Fruit fly (Drosophila melanogaster) whole organism, embryonic: Measurements from ENCODE around the gene Swip-1.

Experiments used
- Atf3 ChIP-seq: fragments of 200-800 bp; sonication (Bioruptor generic); optimal IDR thresholded peaks from 3 replicates; lab custom pipeline; 2016; ENCODE audit warnings: missing biosample characterization, missing genetic modification characterization
- BEAF-32 ChIP-seq: fragments of 200-800 bp; sonication (Bioruptor generic); optimal IDR thresholded peaks from 3 replicates; lab custom pipeline; 2017; ENCODE audit warnings: missing biosample characterization, missing genetic modification characterization, mild to moderate bottlenecking, moderate library complexity, missing genetic modification reagents
- Blimp-1 ChIP-seq: fragments of 200-800 bp; sonication (Bioruptor generic); optimal IDR thresholded peaks from 3 replicates; lab custom pipeline; 2018; ENCODE audit warnings: missing biosample characterization, missing genetic modification characterization, mild to moderate bottlenecking, moderate library complexity, missing genetic modification reagents
- CG1024 ChIP-seq: fragments of 200-800 bp; sonication (Bioruptor generic); IDR thresholded peaks from 2 replicates; pipeline ENCODE4 v1.3.6; 2022; ENCODE audit warnings: missing biosample characterization, missing genetic modification characterization
- CG10274 ChIP-seq: fragments of 200-800 bp; sonication (Bioruptor generic); optimal IDR thresholded peaks from 3 replicates; lab custom pipeline; 2017; ENCODE audit warnings: missing biosample characterization, mild to moderate bottlenecking, missing genetic modification characterization
- CG10366 ChIP-seq: fragments of 200-800 bp; sonication (Bioruptor generic); IDR thresholded peaks from 2 replicates; pipeline ENCODE4 v1.3.6; 2022; ENCODE audit warnings: missing biosample characterization, missing genetic modification characterization
- CG12942 ChIP-seq: fragments of 200-800 bp; sonication (Bioruptor generic); optimal IDR thresholded peaks from 3 replicates; lab custom pipeline; 2016; ENCODE audit warnings: missing biosample characterization, missing genetic modification characterization
- CG15269 ChIP-seq: fragments of 200-800 bp; sonication (Bioruptor generic); optimal IDR thresholded peaks from 2 replicates; lab custom pipeline; 2018; ENCODE audit warnings: missing biosample characterization, mild to moderate bottlenecking, missing genetic modification characterization, moderate library complexity
- CG1603 ChIP-seq: fragments of 200-800 bp; sonication (Bioruptor generic); optimal IDR thresholded peaks from 2 replicates; lab custom pipeline; 2019; ENCODE audit warnings: missing biosample characterization, mild to moderate bottlenecking, missing genetic modification characterization, moderate library complexity
- CG18619 ChIP-seq: fragments of 200-800 bp; sonication (Bioruptor generic); optimal IDR thresholded peaks from 3 replicates; lab custom pipeline; 2017; ENCODE audit warnings: missing biosample characterization, mild to moderate bottlenecking, missing genetic modification characterization
- CG3281 ChIP-seq: fragments of 200-800 bp; sonication (Bioruptor generic); optimal IDR thresholded peaks from 3 replicates; lab custom pipeline; 2017; ENCODE audit warnings: missing biosample characterization, mild to moderate bottlenecking, missing genetic modification characterization
- CG34224 ChIP-seq: fragments of 200-800 bp; sonication (Bioruptor generic); IDR thresholded peaks from 3 replicates; pipeline ENCODE4 v1.3.6; 2022; ENCODE audit warnings: missing biosample characterization, missing genetic modification characterization; ENCODE audit not compliant: partially characterized antibody
- CG3838 ChIP-seq: fragments of 200-800 bp; sonication (Bioruptor generic); optimal IDR thresholded peaks from 3 replicates; lab custom pipeline; 2016; ENCODE audit warnings: missing biosample characterization, missing genetic modification characterization
- CG3847 ChIP-seq: fragments of 200-800 bp; sonication (Bioruptor generic); IDR thresholded peaks from 2 replicates; pipeline ENCODE4 v1.3.6; 2022; ENCODE audit warnings: missing biosample characterization, missing genetic modification characterization
- CG4707 ChIP-seq: fragments of 200-800 bp; sonication (Bioruptor generic); optimal IDR thresholded peaks from 2 replicates; lab custom pipeline; 2018; ENCODE audit warnings: missing biosample characterization, mild to moderate bottlenecking, missing genetic modification characterization, moderate library complexity
- CG8281 ChIP-seq: fragments of 200-800 bp; sonication (Bioruptor generic); optimal IDR thresholded peaks from 2 replicates; lab custom pipeline; 2018; ENCODE audit warnings: missing biosample characterization, mild to moderate bottlenecking, missing genetic modification characterization, moderate library complexity
- CG9727 ChIP-seq: fragments of 200-800 bp; sonication (Bioruptor generic); optimal IDR thresholded peaks from 3 replicates; lab custom pipeline; 2017; ENCODE audit warnings: missing biosample characterization, mild to moderate bottlenecking, missing genetic modification characterization
- D ChIP-seq, 2 experiments: fragments of 200-800 bp in 1 of 2; fragments of >200 bp in 1 of 2; sonication (Bioruptor generic) in 1 of 2; optimal IDR thresholded peaks; 2 replicates in 1 of 2; 3 replicates in 1 of 2; lab custom pipeline; 2017; ENCODE audit warnings: mild to moderate bottlenecking in 1 of 2, missing biosample characterization in 1 of 2, missing genetic modification characterization in 1 of 2, missing genetic modification reagents in 1 of 2
- Ets97D ChIP-seq: fragments of 200-800 bp; sonication (Bioruptor generic); optimal IDR thresholded peaks from 3 replicates; lab custom pipeline; 2016; ENCODE audit warnings: missing biosample characterization, missing genetic modification characterization
- Hey ChIP-seq: fragments of 200-800 bp; sonication (Bioruptor generic); optimal IDR thresholded peaks from 3 replicates; lab custom pipeline; 2018; ENCODE audit warnings: missing biosample characterization, mild to moderate bottlenecking, missing genetic modification characterization
- HmgZ ChIP-seq: fragments of 200-800 bp; sonication (Bioruptor generic); optimal IDR thresholded peaks from 2 replicates; lab custom pipeline; 2018; ENCODE audit warnings: missing biosample characterization, mild to moderate bottlenecking, missing genetic modification characterization
- Hmx ChIP-seq: fragments of 200-800 bp; sonication (Bioruptor generic); optimal IDR thresholded peaks from 2 replicates; lab custom pipeline; 2016; ENCODE audit warnings: missing biosample characterization, missing genetic modification characterization
- Kr ChIP-seq: fragments of 200-800 bp; sonication (Bioruptor generic); optimal IDR thresholded peaks from 2 replicates; lab custom pipeline; 2017; ENCODE audit warnings: missing biosample characterization, mild to moderate bottlenecking, missing genetic modification characterization
- Scr ChIP-seq: fragments of 200-800 bp; sonication (Bioruptor generic); IDR thresholded peaks from 2 replicates; pipeline ENCODE4 v1.3.6; 2022; ENCODE audit warnings: missing biosample characterization, missing genetic modification characterization; ENCODE audit not compliant: partially characterized antibody
- Side ChIP-seq: fragments of 200-800 bp; sonication (Bioruptor generic); optimal IDR thresholded peaks from 2 replicates; lab custom pipeline; 2016; ENCODE audit warnings: missing biosample characterization, missing genetic modification characterization
- Sin3A ChIP-seq: fragments of >200 bp; optimal IDR thresholded peaks from 2 replicates; lab custom pipeline; 2018
- Six4 ChIP-seq: fragments of 200-800 bp; sonication (Bioruptor generic); optimal IDR thresholded peaks from 2 replicates; lab custom pipeline; 2016; ENCODE audit warnings: missing biosample characterization, missing genetic modification characterization
- Sox102F ChIP-seq: fragments of 200-800 bp; sonication (Bioruptor generic); optimal IDR thresholded peaks from 2 replicates; lab custom pipeline; 2018; ENCODE audit warnings: missing biosample characterization, mild to moderate bottlenecking, missing genetic modification characterization, moderate library complexity
- Xbp1 ChIP-seq: fragments of 200-800 bp; sonication (Bioruptor generic); optimal IDR thresholded peaks from 3 replicates; lab custom pipeline; 2016; ENCODE audit warnings: missing biosample characterization, mild to moderate bottlenecking, missing genetic modification characterization
- aop ChIP-seq: fragments of 200-800 bp; sonication (Bioruptor generic); IDR thresholded peaks from 2 replicates; pipeline ENCODE4 v1.3.6; 2022; ENCODE audit warnings: missing biosample characterization, missing genetic modification characterization
- chinmo ChIP-seq: fragments of 200-800 bp; sonication (Bioruptor generic); IDR thresholded peaks from 4 replicates; pipeline ENCODE4 v1.3.6; 2022; ENCODE audit warnings: missing biosample characterization, missing genetic modification characterization; ENCODE audit not compliant: partially characterized antibody
- chm ChIP-seq: fragments of 200-800 bp; sonication (Bioruptor generic); IDR thresholded peaks from 2 replicates; pipeline ENCODE4 v1.3.6; 2022; ENCODE audit warnings: missing biosample characterization, missing genetic modification characterization
- en ChIP-seq: fragments of 200-800 bp; sonication (Bioruptor generic); optimal IDR thresholded peaks from 2 replicates; lab custom pipeline; 2016; ENCODE audit warnings: missing biosample characterization, missing genetic modification characterization
- her ChIP-seq: fragments of 200-800 bp; sonication (Bioruptor generic); optimal IDR thresholded peaks from 2 replicates; lab custom pipeline; 2016; ENCODE audit warnings: missing biosample characterization, missing genetic modification characterization
- lab ChIP-seq: fragments of 200-800 bp; sonication (Bioruptor generic); optimal IDR thresholded peaks from 3 replicates; lab custom pipeline; 2017; ENCODE audit warnings: missing biosample characterization, missing genetic modification characterization, mild to moderate bottlenecking, moderate library complexity, missing genetic modification reagents
- lmd ChIP-seq: fragments of 200-800 bp; sonication (Bioruptor generic); IDR thresholded peaks from 2 replicates; pipeline ENCODE4 v1.3.6; 2022; ENCODE audit warnings: missing biosample characterization, missing genetic modification characterization
- maf-S ChIP-seq: fragments of 200-800 bp; sonication (Bioruptor generic); optimal IDR thresholded peaks from 2 replicates; lab custom pipeline; 2016; ENCODE audit warnings: missing biosample characterization, missing genetic modification characterization
- mld ChIP-seq: fragments of 200-800 bp; sonication (Bioruptor generic); IDR thresholded peaks from 3 replicates; pipeline ENCODE4 v1.3.6; 2022; ENCODE audit warnings: missing biosample characterization, missing genetic modification characterization; ENCODE audit not compliant: partially characterized antibody
- onecut ChIP-seq: fragments of 200-800 bp; sonication (Bioruptor generic); IDR thresholded peaks from 2 replicates; pipeline ENCODE4 v1.3.6; 2022; ENCODE audit warnings: missing biosample characterization, missing genetic modification characterization
- peb ChIP-seq: fragments of 200-800 bp; sonication (Bioruptor generic); IDR thresholded peaks from 2 replicates; pipeline ENCODE4 v1.3.6; 2022; ENCODE audit warnings: missing biosample characterization, missing genetic modification characterization
- pita ChIP-seq: fragments of 200-800 bp; sonication (Bioruptor generic); optimal IDR thresholded peaks from 2 replicates; lab custom pipeline; 2017; ENCODE audit warnings: missing biosample characterization, mild to moderate bottlenecking, missing genetic modification characterization
- prd ChIP-seq, 3 experiments: fragments of >200 bp in 2 of 3; fragments of 200-800 bp in 1 of 3; sonication (Bioruptor generic) in 1 of 3; optimal IDR thresholded peaks in 2 of 3; IDR thresholded peaks in 1 of 3; 2 replicates in 2 of 3; 3 replicates in 1 of 3; pipeline versions ENCODE4 v1.3.6 to Lab custom; 2017 to 2022; ENCODE audit warnings: missing biosample characterization in 1 of 3, missing genetic modification characterization in 1 of 3
- sens ChIP-seq: fragments of 200-800 bp; sonication (Bioruptor generic); peaks from one replicate; lab custom pipeline; 2016; ENCODE audit warnings: missing biosample characterization, missing genetic modification characterization
- shn ChIP-seq: fragments of 200-800 bp; sonication (Bioruptor generic); optimal IDR thresholded peaks from 3 replicates; lab custom pipeline; 2016; ENCODE audit warnings: missing biosample characterization, missing genetic modification characterization
- stwl ChIP-seq: fragments of 200-800 bp; sonication (Bioruptor generic); optimal IDR thresholded peaks from 3 replicates; lab custom pipeline; 2018; ENCODE audit warnings: missing biosample characterization, mild to moderate bottlenecking, missing genetic modification characterization, moderate library complexity
- usp ChIP-seq: fragments of >200 bp; optimal IDR thresholded peaks from 2 replicates; lab custom pipeline; 2017; ENCODE audit warnings: missing biosample characterization, missing genetic modification characterization
- vnd ChIP-seq: fragments of 200-800 bp; sonication (Bioruptor generic); IDR thresholded peaks from 3 replicates; pipeline ENCODE4 v1.3.6; 2022; ENCODE audit warnings: missing biosample characterization, missing genetic modification characterization; ENCODE audit not compliant: partially characterized antibody
- wek ChIP-seq: fragments of 200-800 bp; sonication (Bioruptor generic); optimal IDR thresholded peaks from 3 replicates; lab custom pipeline; 2018; ENCODE audit warnings: missing biosample characterization, mild to moderate bottlenecking, missing genetic modification characterization, moderate library complexity

Gene Swip-1

dm6 chr2L:18981484-18981883 lies 5.6 kb downstream of the Swip-1 start (continued):
- TF ChIP-seq CG3847 (GFP tag; lab: Robert Waterston, UW) (no peak), lmd (no peak), CG8281 (tag; lab: Kevin White, UChicago) (no peak), mld (GFP tag; lab: Robert Waterston, UW) (no peak), usp (GFP tag; lab: Kevin White, UChicago) (no peak), CG9727 (GFP tag; lab: Kevin White, UChicago) (no peak), en (GFP tag; lab: Kevin White, UChicago) (no peak), BEAF-32 (GFP tag; lab: Kevin White, UChicago) (no peak), CG10274 (GFP tag; lab: Kevin White, UChicago) (no peak), D (optimal IDR thresholded peaks at IDR 0.05; lab: Kevin White, UChicago) (no peak), D (GFP tag; optimal IDR thresholded peaks at IDR 0.05; lab: Kevin White, UChicago) (no peak), prd (optimal IDR thresholded peaks at IDR 0.05; lab: Kevin White, UChicago) (no peak), prd (GFP tag; IDR thresholded peaks at IDR 0.05; lab: Robert Waterston, UW) (no peak), Atf3 (no peak), her (GFP tag; lab: Kevin White, UChicago) (no peak), onecut (peak; percentile 7; the same call in 1 of the 2 replicates), Blimp-1 (peak; percentile 4), lab (GFP tag; lab: Kevin White, UChicago) (peak; percentile 32), CG1603 (peak; percentile 8), CG15269 (tag; lab: Kevin White, UChicago) (no peak), CG3281 (GFP tag; lab: Kevin White, UChicago) (no peak), CG34224 (GFP tag; lab: Robert Waterston, UW) (no peak), stwl (tag; lab: Kevin White, UChicago) (no peak), pita (no peak), vnd (GFP tag; lab: Robert Waterston, UW) (no peak), Side (GFP tag; lab: Kevin White, UChicago) (no peak), HmgZ (tag; lab: Kevin White, UChicago) (no peak), Hey (tag; lab: Kevin White, UChicago) (no peak), CG12942 (GFP tag; lab: Kevin White, UChicago) (no peak), CG4707 (peak; percentile 45), Kr (peak; percentile 42), peb (GFP tag; lab: Robert Waterston, UW) (no peak), chm (GFP tag; lab: Robert Waterston, UW) (no peak), CG10366 (GFP tag; lab: Robert Waterston, UW) (no peak), Xbp1 (GFP tag; lab: Kevin White, UChicago) (no peak), chinmo (GFP tag; lab: Robert Waterston, UW) (no peak), Sox102F (GFP tag; lab: Kevin White, UChicago) (peak; percentile 0), sens (GFP tag; lab: Kevin White, UChicago) (peak; percentile 56), CG3838 (GFP tag; lab: Kevin White, UChicago) (no peak), Sin3A (no peak), shn (GFP tag; lab: Kevin White, UChicago) (no peak), Scr (GFP tag; lab: Robert Waterston, UW) (no peak), wek (GFP tag; lab: Kevin White, UChicago) (no peak), Six4 (GFP tag; lab: Kevin White, UChicago) (no peak), CG18619 (GFP tag; lab: Kevin White, UChicago) (no peak), aop (no peak), Ets97D (GFP tag; lab: Kevin White, UChicago) (no peak), CG1024 (0 out of 2 replicates have a peak, but pooled peaks have one; percentile 7), maf-S (GFP tag; lab: Kevin White, UChicago) (no peak), Hmx (no peak)
